Worm (Caenorhabditis elegans): ENCODE results near the gene oac-39.

Gene oac-39

DNA sequence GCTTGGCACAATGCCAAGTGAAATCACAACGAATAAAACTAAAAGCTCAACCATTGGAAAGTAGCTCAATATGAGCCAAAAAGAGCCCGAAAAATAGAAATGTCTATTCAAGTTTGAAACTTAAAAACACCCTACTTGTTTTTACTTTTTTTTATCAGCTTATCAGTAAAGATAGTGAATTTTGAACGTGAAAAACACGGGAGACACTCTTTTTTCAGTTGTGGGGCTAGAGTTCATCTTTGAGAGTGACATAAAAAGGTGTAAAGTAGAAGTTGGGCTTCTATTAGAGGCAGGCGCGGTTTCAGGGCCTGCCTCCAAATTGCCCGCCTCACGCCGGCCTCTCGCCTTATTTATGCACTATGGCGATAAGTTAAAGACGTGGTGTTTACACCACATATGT lies at the start of gene oac-39:
Gene oac-39, minus strand, starts transcription at position 101 of the 400 bp plus-strand sequence.
- TF ChIP-seq lsy-12 (tag; optimal IDR thresholded peaks at IDR 0.05) (no peak), elt-1 (tag; optimal IDR thresholded peaks at IDR 0.05) (no peak), fkh-10 (GFP tag; optimal IDR thresholded peaks at IDR 0.05) (no peak), ceh-28 (tag; optimal IDR thresholded peaks at IDR 0.05) (no peak), unc-62 (GFP tag; optimal IDR thresholded peaks at IDR 0.05) (no peak), pqm-1 (tag; optimal IDR thresholded peaks at IDR 0.05) (no peak), ama-1 (optimal IDR thresholded peaks at IDR 0.05) (no peak), eor-1 (tag; optimal IDR thresholded peaks at IDR 0.05) (no peak), nhr-67 (tag; optimal IDR thresholded peaks at IDR 0.05) (no peak), nhr-43 (tag; optimal IDR thresholded peaks at IDR 0.05; ENCODE audit: poor library complexity, severe bottlenecking) (no peak), nhr-12 (tag; optimal IDR thresholded peaks at IDR 0.05) (no peak), pha-4 (tag; optimal IDR thresholded peaks at IDR 0.05) (no peak), egl-27 (tag; optimal IDR thresholded peaks at IDR 0.05) (no peak), jun-1 (tag; optimal IDR thresholded peaks at IDR 0.05) (no peak), nhr-237 (tag; optimal IDR thresholded peaks at IDR 0.05) (no peak), ceh-9 (tag; optimal IDR thresholded peaks at IDR 0.05) (no peak), elt-2 (tag; optimal IDR thresholded peaks at IDR 0.05) (no peak)

DNA sequence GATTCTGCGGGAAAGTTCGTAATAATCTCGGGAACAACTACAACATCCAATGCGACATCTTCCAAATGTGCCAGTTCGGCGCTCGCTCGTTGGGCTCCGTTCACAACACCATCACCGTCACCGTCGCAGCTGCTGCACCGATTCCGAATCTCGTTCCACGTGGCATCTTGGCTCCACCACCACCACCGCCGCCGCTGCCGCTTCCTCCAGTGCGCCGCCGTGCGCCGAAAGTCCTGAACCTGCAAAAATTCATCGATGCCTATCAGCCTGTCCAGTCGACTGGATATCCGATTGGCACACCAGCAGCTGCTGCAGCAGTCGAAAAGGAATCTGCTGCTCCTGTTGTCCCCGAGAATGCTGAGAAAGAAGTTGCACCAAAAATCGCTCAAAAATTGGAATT lies 46.8 kb upstream of the oac-39 start:
- TF ChIP-seq ceh-16 (tag; optimal IDR thresholded peaks at IDR 0.05) (no peak), jun-1 (tag; optimal IDR thresholded peaks at IDR 0.05) (no peak), lsy-12 (tag; optimal IDR thresholded peaks at IDR 0.05) (no peak), eor-1 (tag; optimal IDR thresholded peaks at IDR 0.05) (no peak), ceh-9 (tag; optimal IDR thresholded peaks at IDR 0.05) (no peak), skn-1 (tag; optimal IDR thresholded peaks at IDR 0.05) (no peak), lin-39 (tag; optimal IDR thresholded peaks at IDR 0.05) (no peak), ZK546.5 (tag; optimal IDR thresholded peaks at IDR 0.05) (no peak), elt-1 (tag; optimal IDR thresholded peaks at IDR 0.05) (no peak), snpc-4 (tag; optimal IDR thresholded peaks at IDR 0.05) (no peak), nhr-67 (tag; optimal IDR thresholded peaks at IDR 0.05) (no peak)

ce11 chrV:297424-297991 lies 46.0 kb upstream of the oac-39 start, which contains the start of gene F33E11.2:
Gene F33E11.2 (plus strand): TSS chrV:297947.
- TF ChIP-seq elt-1 (tag; optimal IDR thresholded peaks at IDR 0.05) = no peak
- TF ChIP-seq ZK546.5 (tag; optimal IDR thresholded peaks at IDR 0.05) = no peak
- no peak for TF ChIP-seq snpc-4 (tag; optimal IDR thresholded peaks at IDR 0.05)
- TF ChIP-seq tbx-2 (tag; optimal IDR thresholded peaks at IDR 0.05) = no peak
- no peak for TF ChIP-seq fkh-10 (GFP tag; optimal IDR thresholded peaks at IDR 0.05)

- TF ChIP-seq ztf-4 (tag; optimal IDR thresholded peaks at IDR 0.05) (no peak), ceh-28 (tag; optimal IDR thresholded peaks at IDR 0.05) (no peak), unc-39 (tag; optimal IDR thresholded peaks at IDR 0.05) (no peak), ceh-9 (tag; optimal IDR thresholded peaks at IDR 0.05) (no peak), ztf-11 (tag; optimal IDR thresholded peaks at IDR 0.05) (no peak), pqm-1 (tag; optimal IDR thresholded peaks at IDR 0.05) (no peak), nhr-76 (tag; optimal IDR thresholded peaks at IDR 0.05) (no peak), lsy-12 (tag; optimal IDR thresholded peaks at IDR 0.05) (no peak), ceh-82 (tag; optimal IDR thresholded peaks at IDR 0.05) (no peak), R02D3.7 (tag; optimal IDR thresholded peaks at IDR 0.05) (no peak), daf-12 (tag; optimal IDR thresholded peaks at IDR 0.05) (no peak), egl-5 (tag; optimal IDR thresholded peaks at IDR 0.05) (no peak), lin-39 (tag; optimal IDR thresholded peaks at IDR 0.05) (no peak), ZK546.5 (tag; optimal IDR thresholded peaks at IDR 0.05) (no peak)
These were observed 44.2 kb upstream of the oac-39 start for ce11 chrV:295802-296201.

DNA sequence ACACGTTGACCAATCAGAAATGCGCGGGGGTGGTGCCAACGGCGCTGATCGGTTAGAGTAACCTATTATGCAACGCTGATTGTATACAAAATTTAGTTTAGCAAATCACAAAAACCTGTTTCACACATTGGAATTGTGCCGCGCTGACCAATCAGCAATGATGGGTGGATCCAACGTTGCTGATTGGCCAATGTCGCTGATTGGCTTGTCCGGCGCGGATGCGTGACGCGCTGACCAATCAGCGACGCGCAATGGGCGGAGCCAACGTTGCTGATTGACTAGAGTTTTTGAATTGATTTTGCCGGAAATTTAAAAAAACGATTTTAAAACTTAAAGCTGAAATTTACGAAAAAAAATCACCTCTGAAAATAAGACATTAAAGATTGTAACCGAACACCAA lies 33.7 kb upstream of the oac-39 start:
- TF ChIP-seq hmg-11 (tag; optimal IDR thresholded peaks at IDR 0.05) (no peak), nfya-1 (tag; optimal IDR thresholded peaks at IDR 0.05; ENCODE audit: insufficient read depth) (peak; percentile 89)

DNA sequence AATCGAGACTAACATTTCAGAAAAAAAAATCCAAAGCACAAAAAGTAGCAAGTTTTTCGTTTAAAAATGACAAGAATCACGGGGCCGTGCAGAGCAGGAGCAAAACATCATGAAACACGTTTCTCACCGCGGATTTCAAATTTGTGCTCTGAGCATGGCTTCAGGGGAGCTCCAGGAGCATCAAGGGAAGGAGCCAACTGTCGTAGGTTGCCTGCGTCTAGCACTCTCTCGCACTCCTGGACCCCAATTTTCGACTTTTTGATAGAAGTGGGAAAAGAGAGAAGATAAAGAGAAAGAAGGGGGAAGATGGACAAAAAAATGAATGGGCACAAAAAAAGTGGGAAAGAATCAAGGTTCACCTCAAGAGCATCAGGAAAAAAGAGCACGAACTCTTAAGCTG lies 33.3 kb upstream of the oac-39 start:
- TF ChIP-seq lsy-12 (tag; optimal IDR thresholded peaks at IDR 0.05) = no peak
- TF ChIP-seq fos-1 (tag; optimal IDR thresholded peaks at IDR 0.05) = no peak
- TF ChIP-seq ztf-4 (tag; optimal IDR thresholded peaks at IDR 0.05) = no peak
- no peak for TF ChIP-seq ztf-11 (tag; optimal IDR thresholded peaks at IDR 0.05)
- no peak for TF ChIP-seq tbx-2 (tag; optimal IDR thresholded peaks at IDR 0.05)
- TF ChIP-seq elt-3 (tag; optimal IDR thresholded peaks at IDR 0.05) = no peak
- TF ChIP-seq elt-2 (tag; optimal IDR thresholded peaks at IDR 0.05) = no peak
- TF ChIP-seq nhr-11 (tag; optimal IDR thresholded peaks at IDR 0.05) = no peak
- TF ChIP-seq hmg-11 (tag; optimal IDR thresholded peaks at IDR 0.05) = no peak
- TF ChIP-seq ZK546.5 (tag; optimal IDR thresholded peaks at IDR 0.05) = no peak
- no peak for TF ChIP-seq ama-1 (optimal IDR thresholded peaks at IDR 0.05)
- no peak for TF ChIP-seq unc-39 (tag; optimal IDR thresholded peaks at IDR 0.05)
- TF ChIP-seq nhr-23 (tag; optimal IDR thresholded peaks at IDR 0.05) = no peak
- no peak for TF ChIP-seq fkh-10 (GFP tag; optimal IDR thresholded peaks at IDR 0.05)
- TF ChIP-seq nhr-237 (tag; optimal IDR thresholded peaks at IDR 0.05) = no peak
- TF ChIP-seq snpc-4 (tag; optimal IDR thresholded peaks at IDR 0.05) = no peak
- TF ChIP-seq nhr-43 (tag; optimal IDR thresholded peaks at IDR 0.05; ENCODE audit: poor library complexity, severe bottlenecking) = no peak

Data from whole organism, L3 larva.